Worm (Caenorhabditis elegans) whole organism, L4 larva: ENCODE results near the gene zer-1.

Experiments
- F26F4.8 ChIP-seq: fragments of 200-800 bp; sonication (Bioruptor generic); conservative IDR thresholded peaks from 2 replicates; pipeline ENCODE4 v1.3.6; 2022; ENCODE audit warnings: missing genetic modification characterization, missing compliant biosample characterization
- T26A8.4 ChIP-seq: fragments of 200-800 bp; sonication (Bioruptor generic); IDR thresholded peaks from 2 replicates; pipeline ENCODE4 v1.3.6; 2022; ENCODE audit warnings: missing genetic modification characterization, missing compliant biosample characterization
- Y48G9A.11 ChIP-seq: fragments of 200-800 bp; sonication (Bioruptor generic); IDR thresholded peaks from 2 replicates; pipeline ENCODE4 v1.3.6; 2022; ENCODE audit warnings: missing genetic modification reagents, missing genetic modification characterization, missing compliant biosample characterization
- Y5F2A.4 ChIP-seq: fragments of 200-800 bp; sonication (Bioruptor generic); optimal IDR thresholded peaks from 2 replicates; lab custom pipeline; 2018; ENCODE audit warnings: mild to moderate bottlenecking, missing genetic modification characterization, missing compliant biosample characterization
- ZK337.2 ChIP-seq: fragments of 200-800 bp; sonication (Bioruptor generic); IDR thresholded peaks from 2 replicates; pipeline ENCODE4 v1.3.6; 2022; ENCODE audit warnings: missing genetic modification reagents, missing genetic modification characterization, missing compliant biosample characterization
- aha-1 ChIP-seq: fragments of 150-350 bp; peaks from one replicate; lab custom pipeline; 2014; ENCODE audit warnings: missing biosample characterization, missing genetic modification characterization
- aly-2 ChIP-seq: sonication (generic microtip); optimal IDR thresholded peaks from 2 replicates; lab custom pipeline; 2018; ENCODE audit warnings: missing biosample characterization, missing genetic modification characterization
- ama-1 ChIP-seq: fragments of 150-350 bp; optimal IDR thresholded peaks from 2 replicates; lab custom pipeline; 2014; ENCODE audit warnings: inconsistent platforms, mixed read lengths
- attf-4 ChIP-seq: sonication (generic microtip); optimal IDR thresholded peaks from 3 replicates; lab custom pipeline; 2017; ENCODE audit warnings: missing biosample characterization, missing genetic modification characterization
- ceh-62 ChIP-seq: sonication (generic microtip); optimal IDR thresholded peaks from 2 replicates; lab custom pipeline; 2017; ENCODE audit warnings: missing biosample characterization, missing genetic modification characterization
- cey-2 ChIP-seq: sonication (generic microtip); optimal IDR thresholded peaks from 3 replicates; lab custom pipeline; 2017; ENCODE audit warnings: missing genetic modification characterization, mild to moderate bottlenecking, missing compliant biosample characterization, antibody characterized with exemption, borderline replicate concordance; ENCODE audit not compliant: insufficient read depth
- dmd-6 ChIP-seq: fragments of 200-800 bp; sonication (Bioruptor generic); IDR thresholded peaks from 2 replicates; pipeline ENCODE4 v1.3.6; 2022; ENCODE audit warnings: missing genetic modification reagents, missing genetic modification characterization, missing compliant biosample characterization
- dmd-8 ChIP-seq: fragments of 200-800 bp; sonication (Bioruptor generic); IDR thresholded peaks from 2 replicates; pipeline ENCODE4 v1.3.6; 2022; ENCODE audit warnings: missing genetic modification characterization, missing compliant biosample characterization
- dmd-9 ChIP-seq: fragments of 200-800 bp; sonication (Bioruptor generic); IDR thresholded peaks from 2 replicates; pipeline ENCODE4 v1.3.6; 2022; ENCODE audit warnings: missing genetic modification reagents, missing genetic modification characterization, missing compliant biosample characterization
- duxl-1 ChIP-seq: sonication (generic microtip); optimal IDR thresholded peaks from 2 replicates; lab custom pipeline; 2016; ENCODE audit warnings: mild to moderate bottlenecking, missing genetic modification characterization, moderate library complexity, missing compliant biosample characterization; ENCODE audit not compliant: poor library complexity
- dve-1 ChIP-seq: sonication (generic microtip); optimal IDR thresholded peaks from 2 replicates; lab custom pipeline; 2017; ENCODE audit warnings: antibody characterized with exemption, mild to moderate bottlenecking, missing genetic modification characterization, missing compliant biosample characterization; ENCODE audit not compliant: insufficient read depth
- egl-43 ChIP-seq: fragments of 200-800 bp; sonication (Bioruptor generic); IDR thresholded peaks from 2 replicates; pipeline ENCODE4 v1.3.6; 2022; ENCODE audit warnings: missing genetic modification reagents, missing genetic modification characterization, missing compliant biosample characterization
- hlh-11 ChIP-seq: fragments of 200-800 bp; sonication (Bioruptor generic); optimal IDR thresholded peaks from 2 replicates; lab custom pipeline; 2018; ENCODE audit warnings: mild to moderate bottlenecking, missing genetic modification characterization, missing compliant biosample characterization
- hmg-1.1 ChIP-seq: fragments of 200-800 bp; sonication (Bioruptor generic); IDR thresholded peaks from 2 replicates; pipeline ENCODE4 v1.3.6; 2022; ENCODE audit warnings: missing genetic modification reagents, missing genetic modification characterization, missing compliant biosample characterization
- jun-1 ChIP-seq: fragments of 150-350 bp; optimal IDR thresholded peaks from 2 replicates; lab custom pipeline; 2014; ENCODE audit warnings: missing biosample characterization, missing genetic modification reagents, missing genetic modification characterization
- lim-7 ChIP-seq: fragments of 200-800 bp; sonication (Bioruptor generic); IDR thresholded peaks from 2 replicates; pipeline ENCODE4 v1.3.6; 2022; ENCODE audit warnings: missing genetic modification characterization, missing compliant biosample characterization
- lin-13 ChIP-seq: fragments of 150-350 bp; optimal IDR thresholded peaks from 2 replicates; lab custom pipeline; 2014; ENCODE audit warnings: missing biosample characterization, missing genetic modification reagents, missing genetic modification characterization
- lin-15B ChIP-seq: fragments of 150-350 bp; sonication (generic microtip); optimal IDR thresholded peaks from 3 replicates; lab custom pipeline; 2014; ENCODE audit warnings: missing biosample characterization, missing genetic modification characterization
- lin-29 ChIP-seq: fragments of 200-800 bp; sonication (Bioruptor generic); IDR thresholded peaks from 2 replicates; pipeline ENCODE4 v1.3.6; 2022; ENCODE audit warnings: missing genetic modification reagents, missing genetic modification characterization, missing compliant biosample characterization
- madf-5 ChIP-seq, 2 experiments: fragments of 200-800 bp; sonication (Bioruptor generic); IDR thresholded peaks; 2 replicates each; pipeline ENCODE4 v1.3.6; 2022; ENCODE audit warnings: missing compliant biosample characterization in 2 of 2, missing genetic modification characterization in 2 of 2
- madf-9 ChIP-seq: fragments of 200-800 bp; sonication (Bioruptor generic); conservative IDR thresholded peaks from 2 replicates; pipeline ENCODE4 v1.3.6; 2022; ENCODE audit warnings: missing genetic modification reagents, missing genetic modification characterization, missing compliant biosample characterization
- mes-2 ChIP-seq: sonication (generic microtip); optimal IDR thresholded peaks from 2 replicates; lab custom pipeline; 2016; ENCODE audit warnings: missing genotype, mild to moderate bottlenecking, missing genetic modification characterization, missing compliant biosample characterization; ENCODE audit not compliant: poor library complexity, severe bottlenecking
- nhr-10 ChIP-seq: fragments of 150-350 bp; optimal IDR thresholded peaks from 2 replicates; lab custom pipeline; 2014; ENCODE audit warnings: missing biosample characterization, missing genetic modification characterization
- nhr-11 ChIP-seq: fragments of 150-350 bp; optimal IDR thresholded peaks from 2 replicates; lab custom pipeline; 2014; ENCODE audit warnings: missing biosample characterization, missing genetic modification characterization
- nhr-111 ChIP-seq: fragments of 200-800 bp; sonication (Bioruptor generic); optimal IDR thresholded peaks from 2 replicates; lab custom pipeline; 2018; ENCODE audit warnings: mild to moderate bottlenecking, missing genetic modification characterization, missing compliant biosample characterization
- nhr-237 ChIP-seq: sonication (generic microtip); optimal IDR thresholded peaks from 2 replicates; lab custom pipeline; 2017; ENCODE audit warnings: missing biosample characterization, missing genetic modification characterization
- nhr-41 ChIP-seq: fragments of 200-800 bp; sonication (Bioruptor generic); IDR thresholded peaks from 2 replicates; pipeline ENCODE4 v1.3.6; 2022; ENCODE audit warnings: missing genetic modification reagents, missing genetic modification characterization, missing compliant biosample characterization
- nhr-48 ChIP-seq: sonication (generic microtip); optimal IDR thresholded peaks from 2 replicates; lab custom pipeline; 2016; ENCODE audit warnings: mild to moderate bottlenecking, missing genetic modification characterization, missing compliant biosample characterization
- nhr-77 ChIP-seq: fragments of 150-350 bp; optimal IDR thresholded peaks from 2 replicates; lab custom pipeline; 2014; ENCODE audit warnings: missing biosample characterization, missing genetic modification characterization
- pha-4 ChIP-seq, 2 experiments: fragments of 150-350 bp in 1 of 2; fragments of 200-800 bp in 1 of 2; sonication (Bioruptor generic) in 1 of 2; IDR thresholded peaks in 1 of 2; optimal IDR thresholded peaks in 1 of 2; 2 replicates each; pipeline versions ENCODE4 v1.3.6 to Lab custom; 2014 to 2022; ENCODE audit warnings: missing genetic modification characterization in 2 of 2, missing genetic modification reagents in 2 of 2, missing biosample characterization in 1 of 2, missing compliant biosample characterization in 1 of 2
- php-3 ChIP-seq: fragments of 200-800 bp; sonication (Bioruptor generic); IDR thresholded peaks from 2 replicates; pipeline ENCODE4 v1.3.6; 2022; ENCODE audit warnings: missing genetic modification reagents, missing genetic modification characterization, missing compliant biosample characterization
- pqm-1 ChIP-seq: sonication (generic microtip); optimal IDR thresholded peaks from 2 replicates; lab custom pipeline; 2017; ENCODE audit warnings: missing biosample characterization, missing genetic modification characterization
- saeg-2 ChIP-seq: fragments of 200-800 bp; sonication (Bioruptor generic); IDR thresholded peaks from 2 replicates; pipeline ENCODE4 v1.3.6; 2022; ENCODE audit warnings: missing genetic modification reagents, missing genetic modification characterization, missing compliant biosample characterization
- set-16 ChIP-seq: fragments of 200-800 bp; sonication (Bioruptor generic); IDR thresholded peaks from 2 replicates; pipeline ENCODE4 v1.3.6; 2022; ENCODE audit warnings: missing genetic modification reagents, missing genetic modification characterization, missing compliant biosample characterization
- skn-1 ChIP-seq: fragments of 150-350 bp; optimal IDR thresholded peaks from 2 replicates; lab custom pipeline; 2014; ENCODE audit warnings: missing biosample characterization, missing genetic modification characterization
- tra-1 ChIP-seq: fragments of 200-800 bp; sonication (Bioruptor generic); IDR thresholded peaks from 2 replicates; pipeline ENCODE4 v1.3.6; 2022; ENCODE audit warnings: missing genetic modification reagents, missing genetic modification characterization, missing compliant biosample characterization
- unc-39 ChIP-seq: sonication (generic microtip); optimal IDR thresholded peaks from 2 replicates; lab custom pipeline; 2017; ENCODE audit warnings: missing biosample characterization, missing genetic modification characterization
- ztf-11 ChIP-seq: fragments of 150-350 bp; optimal IDR thresholded peaks from 2 replicates; lab custom pipeline; 2014; ENCODE audit warnings: missing biosample characterization, missing genetic modification characterization
- ztf-7 ChIP-seq: fragments of 150-350 bp; optimal IDR thresholded peaks from 2 replicates; lab custom pipeline; 2014; ENCODE audit warnings: missing biosample characterization, missing genetic modification characterization

zer-1 gene

ce11 chrIII:835208-835607 is 51.4 kb downstream of the zer-1 start (continued):
- peak; percentile 42 for TF ChIP-seq mes-2 (tag; lab: Kevin White, UChicago)
- TF ChIP-seq cey-2, result no peak

DNA sequence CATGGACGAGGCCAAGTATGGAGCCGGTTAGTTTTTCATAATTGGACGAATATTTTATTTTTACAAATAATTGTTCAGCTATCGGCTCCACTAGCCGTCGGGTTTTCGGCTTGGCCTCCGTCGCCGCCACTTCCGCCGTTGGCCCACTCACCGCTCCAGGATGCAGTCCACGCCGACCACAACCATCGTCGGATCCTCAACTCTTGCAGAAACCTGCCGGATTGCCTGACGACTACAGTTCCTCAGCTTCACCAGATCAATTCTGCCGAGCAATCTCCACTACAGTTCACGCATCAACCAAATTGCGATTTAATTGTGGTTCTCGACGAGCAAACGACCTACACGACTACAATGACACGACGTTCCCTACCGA is 52.2 kb downstream of the zer-1 start:
- TF ChIP-seq egl-43, result 0 out of 2 replicates have a peak, but pooled peaks have one; percentile 56
- 0 out of 4 replicates have a peak, but pooled peaks of 1 of the 2 experiments have one; percentile 31 for TF ChIP-seq madf-5 (GFP tag; IDR thresholded peaks at IDR 0.05; lab: Robert Waterston, UW)
- peak; percentile 97 for TF ChIP-seq aha-1 (tag; lab: Kevin White, UChicago)
- TF ChIP-seq dmd-9, result 0 out of 2 replicates have a peak, but pooled peaks have one; percentile 8
- 0 out of 2 replicates have a peak, but pooled peaks have one; percentile 23 for TF ChIP-seq php-3
- no peak for TF ChIP-seq attf-4 (tag; lab: Kevin White, UChicago)
- no peak for TF ChIP-seq hlh-11
- no peak for TF ChIP-seq lin-29 (GFP tag; lab: Robert Waterston, UW)
- 0 out of 2 replicates have a peak, but pooled peaks have one; percentile 2 for TF ChIP-seq ZK337.2 (GFP tag; lab: Robert Waterston, UW)
- TF ChIP-seq hmg-1.1 (GFP tag; lab: Robert Waterston, UW), result 0 out of 2 replicates have a peak, but pooled peaks have one; percentile 13
- peak; percentile 23 for TF ChIP-seq mes-2 (tag; lab: Kevin White, UChicago)
- peak; percentile 8 for TF ChIP-seq duxl-1 (tag; lab: Kevin White, UChicago)
- TF ChIP-seq dve-1 (tag; lab: Kevin White, UChicago), result peak; percentile 9
- peak; percentile 48; the same call in 1 of the 2 replicates for TF ChIP-seq T26A8.4 (GFP tag; lab: Robert Waterston, UW)
- TF ChIP-seq Y48G9A.11 (GFP tag; lab: Robert Waterston, UW), result no peak
- no peak for TF ChIP-seq pha-4 (GFP tag; IDR thresholded peaks at IDR 0.05; lab: Robert Waterston, UW)
- no peak for TF ChIP-seq pha-4 (tag; optimal IDR thresholded peaks at IDR 0.05; lab: Kevin White, UChicago)
- peak; percentile 90 for TF ChIP-seq set-16 (GFP tag; lab: Robert Waterston, UW)
- TF ChIP-seq, all 104 proteins: peak for 12

DNA sequence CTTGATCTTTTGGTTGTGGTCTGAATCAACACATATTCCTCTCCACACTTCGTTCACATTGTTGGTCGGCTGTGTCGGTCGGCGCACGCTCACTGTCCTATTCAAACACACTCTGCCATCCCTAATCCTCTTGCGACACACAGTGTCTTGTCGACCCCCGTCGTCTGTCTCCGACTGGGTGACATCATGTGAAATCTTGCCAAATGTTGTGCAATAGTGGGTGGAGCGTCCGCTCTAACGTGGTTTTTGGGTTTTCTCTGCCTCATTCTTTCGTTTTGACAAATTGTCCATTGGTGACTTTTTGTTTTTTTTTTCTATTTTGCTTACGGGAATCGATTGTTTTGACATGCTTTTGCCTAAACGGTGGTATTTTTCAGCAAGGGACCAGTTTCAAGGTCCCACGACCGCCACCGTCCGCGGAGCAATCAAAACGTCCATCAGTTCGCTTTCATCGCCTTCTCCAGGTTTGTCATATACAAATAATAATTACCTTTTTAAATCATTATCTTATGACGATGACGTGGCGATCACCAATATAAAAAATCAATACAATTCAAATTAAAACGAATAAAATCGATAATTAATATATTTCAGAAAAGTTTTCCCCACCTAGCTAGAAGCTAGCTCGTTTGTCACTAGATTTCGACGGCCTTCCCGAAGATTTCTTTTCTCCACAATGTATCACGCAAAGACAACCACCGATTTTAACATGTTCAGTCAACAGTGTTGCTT is 52.7 kb downstream of the zer-1 start:
- TF ChIP-seq nhr-237 (tag; lab: Kevin White, UChicago) (no peak), aly-2 (tag; lab: Kevin White, UChicago) (no peak), nhr-77 (tag; lab: Kevin White, UChicago) (peak; percentile 98), hmg-1.1 (GFP tag; lab: Robert Waterston, UW) (peak; percentile 90), madf-5 (GFP tag; IDR thresholded peaks at IDR 0.05; lab: Robert Waterston, UW) (peak in 1 of 2 experiments; percentile 52; a peak in 1 of 4 replicates), skn-1 (tag; lab: Kevin White, UChicago) (no peak), F26F4.8 (GFP tag; lab: Robert Waterston, UW) (no peak), duxl-1 (tag; lab: Kevin White, UChicago) (peak; percentile 13), nhr-48 (tag; lab: Kevin White, UChicago) (peak; percentile 83), attf-4 (tag; lab: Kevin White, UChicago) (peak; percentile 1), lin-13 (peak; percentile 78), unc-39 (no peak), nhr-111 (GFP tag; lab: Kevin White, UChicago) (no peak), ama-1 (lab: Kevin White, UChicago) (peak; percentile 97), mes-2 (tag; lab: Kevin White, UChicago) (peak; percentile 69), madf-9 (peak; percentile 57; the same call in 1 of the 2 replicates), aha-1 (tag; lab: Kevin White, UChicago) (peak; percentile 99), dve-1 (tag; lab: Kevin White, UChicago) (peak; percentile 98), T26A8.4 (GFP tag; lab: Robert Waterston, UW) (peak; percentile 81), lin-15B (tag; lab: Kevin White, UChicago) (no peak), pqm-1 (tag; lab: Kevin White, UChicago) (peak; percentile 35), ztf-7 (tag; lab: Kevin White, UChicago) (peak; percentile 98), ceh-62 (tag; lab: Kevin White, UChicago) (no peak), dmd-6 (GFP tag; lab: Robert Waterston, UW) (peak; percentile 97), saeg-2 (GFP tag; lab: Robert Waterston, UW) (peak; percentile 70), tra-1 (GFP tag; lab: Robert Waterston, UW) (peak; percentile 77), nhr-11 (tag; lab: Kevin White, UChicago) (peak; percentile 96), Y5F2A.4 (GFP tag; lab: Kevin White, UChicago) (no peak), ZK337.2 (GFP tag; lab: Robert Waterston, UW) (no peak), ztf-11 (tag; lab: Kevin White, UChicago) (no peak), nhr-41 (no peak), lim-7 (GFP tag; lab: Robert Waterston, UW) (no peak), dmd-8 (GFP tag; lab: Robert Waterston, UW) (no peak), nhr-10 (tag; lab: Kevin White, UChicago) (peak; percentile 88), jun-1 (peak; percentile 85)
